Fruit fly (Drosophila melanogaster) Kc167 (cell line): ENCODE data around the gene Naa20A.

Experiments
- Myc ChIP-seq: fragments of >200 bp; optimal IDR thresholded peaks from 2 replicates; lab custom pipeline; 2017; ENCODE audit warnings: missing external identifiers
- Sin3A ChIP-seq: fragments of >200 bp; optimal IDR thresholded peaks from 2 replicates; lab custom pipeline; 2018; ENCODE audit warnings: missing external identifiers
- h ChIP-seq: fragments of >200 bp; optimal IDR thresholded peaks from 3 replicates; lab custom pipeline; 2018; ENCODE audit warnings: missing external identifiers
- insv ChIP-seq: fragments of >200 bp; optimal IDR thresholded peaks from 3 replicates; lab custom pipeline; 2018; ENCODE audit warnings: missing external identifiers
- psq ChIP-seq: fragments of >200 bp; optimal IDR thresholded peaks from 2 replicates; lab custom pipeline; 2017; ENCODE audit warnings: missing external identifiers
- ttk ChIP-seq: sonication (Bioruptor generic); optimal IDR thresholded peaks from 2 replicates; lab custom pipeline; 2017; ENCODE audit warnings: missing external identifiers

dm6 chrX:19631365-19631832 lies 8.5 kb upstream of the Naa20A start:
- no peak for TF ChIP-seq h (lab: Kevin White, UChicago)
- no peak for TF ChIP-seq psq
- TF ChIP-seq ttk (lab: Kevin White, UChicago), result no peak
- no peak for TF ChIP-seq Sin3A
- TF ChIP-seq insv (lab: Kevin White, UChicago), result no peak
- TF ChIP-seq Myc, result no peak
